Worm (Caenorhabditis elegans) whole organism, early embryonic: ENCODE data around the gene B0252.8.

Experiments
- B0310.2 ChIP-seq: sonication (generic microtip); optimal IDR thresholded peaks from 2 replicates; lab custom pipeline; 2016; ENCODE audit warnings: mild to moderate bottlenecking, missing genetic modification characterization, missing compliant biosample characterization
- F13C5.2 ChIP-seq: sonication (generic microtip); optimal IDR thresholded peaks from 2 replicates; lab custom pipeline; 2017; ENCODE audit warnings: mild to moderate bottlenecking, missing genetic modification characterization, inconsistent platforms, missing compliant biosample characterization
- aly-1 ChIP-seq: sonication (generic microtip); optimal IDR thresholded peaks from 2 replicates; lab custom pipeline; 2016; ENCODE audit warnings: missing genetic modification characterization, missing compliant biosample characterization
- ama-1 ChIP-seq: fragments of 150-350 bp; optimal IDR thresholded peaks from 2 replicates; lab custom pipeline; 2014
- ceh-13 ChIP-seq: fragments of 200-800 bp; sonication (Bioruptor generic); optimal IDR thresholded peaks from 2 replicates; lab custom pipeline; 2018; ENCODE audit warnings: mild to moderate bottlenecking, missing genetic modification characterization, missing compliant biosample characterization
- ceh-36 ChIP-seq: sonication (generic microtip); optimal IDR thresholded peaks from 2 replicates; lab custom pipeline; 2016; ENCODE audit warnings: missing genetic modification characterization, inconsistent platforms, missing compliant biosample characterization
- ets-7 ChIP-seq: sonication (generic microtip); optimal IDR thresholded peaks from 2 replicates; lab custom pipeline; 2016; ENCODE audit warnings: missing genotype, missing genetic modification characterization, missing compliant biosample characterization
- flt-1 ChIP-seq: fragments of 200-800 bp; sonication (Bioruptor generic); IDR thresholded peaks from 2 replicates; pipeline ENCODE4 v1.3.6; 2022; ENCODE audit warnings: missing genetic modification characterization, missing compliant biosample characterization
- hmbx-1 ChIP-seq: sonication (generic microtip); optimal IDR thresholded peaks from 2 replicates; lab custom pipeline; 2016; ENCODE audit warnings: mild to moderate bottlenecking, missing genetic modification characterization, missing compliant biosample characterization
- hmg-4 ChIP-seq: fragments of 200-800 bp; sonication (Bioruptor generic); optimal IDR thresholded peaks from 2 replicates; lab custom pipeline; 2018; ENCODE audit warnings: mild to moderate bottlenecking, missing genetic modification characterization, missing compliant biosample characterization
- hnd-1 ChIP-seq: sonication (generic microtip); optimal IDR thresholded peaks from 2 replicates; lab custom pipeline; 2016; ENCODE audit warnings: missing genetic modification characterization, missing compliant biosample characterization
- pes-1 ChIP-seq: fragments of 200-800 bp; sonication (Bioruptor generic); IDR thresholded peaks from 2 replicates; pipeline ENCODE4 v1.3.6; 2022; ENCODE audit warnings: missing genetic modification reagents, missing genetic modification characterization, missing compliant biosample characterization
- scrt-1 ChIP-seq: fragments of 200-800 bp; sonication (Bioruptor generic); IDR thresholded peaks from 2 replicates; pipeline ENCODE4 v1.3.6; 2022; ENCODE audit warnings: missing genetic modification characterization, missing compliant biosample characterization
- sea-1 ChIP-seq: fragments of 200-800 bp; sonication (Bioruptor generic); conservative IDR thresholded peaks from 2 replicates; pipeline ENCODE4 v1.3.6; 2022; ENCODE audit warnings: missing genetic modification characterization, missing compliant biosample characterization
- tbx-11 ChIP-seq: fragments of 200-800 bp; sonication (Bioruptor generic); IDR thresholded peaks from 2 replicates; pipeline ENCODE4 v1.3.6; 2022; ENCODE audit warnings: missing genetic modification characterization, missing compliant biosample characterization
- tbx-37 ChIP-seq: fragments of 200-800 bp; sonication (Bioruptor generic); conservative IDR thresholded peaks from 2 replicates; pipeline ENCODE4 v1.3.6; 2022; ENCODE audit warnings: missing genetic modification reagents, missing genetic modification characterization, missing compliant biosample characterization
- tra-4 ChIP-seq: sonication (generic microtip); optimal IDR thresholded peaks from 2 replicates; lab custom pipeline; 2017; ENCODE audit warnings: missing genetic modification characterization, missing compliant biosample characterization

B0252.8 gene

ce11 chrII:6934729-6935128 is 18.8 kb downstream of the B0252.8 start:
- TF ChIP-seq ama-1 (lab: Kevin White, UChicago) (no peak), F13C5.2 (no peak), B0310.2 (tag; lab: Kevin White, UChicago) (no peak), pes-1 (GFP tag; lab: Robert Waterston, UW) (no peak), flt-1 (GFP tag; lab: Robert Waterston, UW) (no peak), ceh-13 (no peak), scrt-1 (GFP tag; lab: Robert Waterston, UW) (no peak), hmbx-1 (no peak), aly-1 (tag; lab: Kevin White, UChicago) (no peak), ets-7 (tag; lab: Kevin White, UChicago) (no peak), hnd-1 (no peak), hmg-4 (GFP tag; lab: Kevin White, UChicago) (no peak), ceh-36 (no peak), sea-1 (GFP tag; lab: Robert Waterston, UW) (no peak), tra-4 (tag; lab: Kevin White, UChicago) (no peak), tbx-37 (GFP tag; lab: Robert Waterston, UW) (no peak), tbx-11 (GFP tag; lab: Robert Waterston, UW) (no peak)

- no peak for TF ChIP-seq flt-1 (GFP tag; lab: Robert Waterston, UW)
- TF ChIP-seq sea-1 (GFP tag; lab: Robert Waterston, UW): no peak
- TF ChIP-seq B0310.2 (tag; lab: Kevin White, UChicago): no peak
- TF ChIP-seq tbx-37 (GFP tag; lab: Robert Waterston, UW): no peak
- no peak for TF ChIP-seq ama-1 (lab: Kevin White, UChicago)
- TF ChIP-seq ceh-13: no peak
- TF ChIP-seq pes-1 (GFP tag; lab: Robert Waterston, UW): no peak
- no peak for TF ChIP-seq F13C5.2
- TF ChIP-seq scrt-1 (GFP tag; lab: Robert Waterston, UW): no peak
- no peak for TF ChIP-seq tbx-11 (GFP tag; lab: Robert Waterston, UW)
- no peak for TF ChIP-seq hmg-4 (GFP tag; lab: Kevin White, UChicago)
- no peak for TF ChIP-seq ceh-36
- no peak for TF ChIP-seq hnd-1
- no peak for TF ChIP-seq aly-1 (tag; lab: Kevin White, UChicago)
- TF ChIP-seq hmbx-1: no peak
- no peak for TF ChIP-seq ets-7 (tag; lab: Kevin White, UChicago)
Measured at ce11 chrII:6935975-6936374, 20.0 kb downstream of the B0252.8 start.

ce11 chrII:6936528-6936927 is 20.6 kb downstream of the B0252.8 start:
- TF ChIP-seq sea-1 (GFP tag; lab: Robert Waterston, UW) (no peak), pes-1 (GFP tag; lab: Robert Waterston, UW) (no peak), tbx-11 (GFP tag; lab: Robert Waterston, UW) (peak; percentile 26; the same call in 1 of the 2 replicates)

ce11 chrII:6937057-6937456 is 21.1 kb downstream of the B0252.8 start:
- TF ChIP-seq ceh-13: no peak
- TF ChIP-seq scrt-1 (GFP tag; lab: Robert Waterston, UW): no peak
- TF ChIP-seq F13C5.2: no peak
- no peak for TF ChIP-seq sea-1 (GFP tag; lab: Robert Waterston, UW)
- no peak for TF ChIP-seq hmg-4 (GFP tag; lab: Kevin White, UChicago)
- TF ChIP-seq ama-1 (lab: Kevin White, UChicago): no peak
- no peak for TF ChIP-seq hnd-1
- no peak for TF ChIP-seq hmbx-1
- TF ChIP-seq pes-1 (GFP tag; lab: Robert Waterston, UW): no peak
- no peak for TF ChIP-seq tbx-11 (GFP tag; lab: Robert Waterston, UW)
- no peak for TF ChIP-seq ceh-36
- TF ChIP-seq ets-7 (tag; lab: Kevin White, UChicago): no peak
- TF ChIP-seq B0310.2 (tag; lab: Kevin White, UChicago): no peak
- TF ChIP-seq tra-4 (tag; lab: Kevin White, UChicago): no peak
- no peak for TF ChIP-seq aly-1 (tag; lab: Kevin White, UChicago)
- no peak for TF ChIP-seq flt-1 (GFP tag; lab: Robert Waterston, UW)
- no peak for TF ChIP-seq tbx-37 (GFP tag; lab: Robert Waterston, UW)

- TF ChIP-seq F13C5.2 (no peak), hnd-1 (no peak), tbx-37 (GFP tag; lab: Robert Waterston, UW) (no peak), sea-1 (GFP tag; lab: Robert Waterston, UW) (no peak)
Measured at ce11 chrII:6939873-6940272, 23.9 kb downstream of the B0252.8 start.

- no peak for TF ChIP-seq aly-1 (tag; lab: Kevin White, UChicago)
- no peak for TF ChIP-seq tra-4 (tag; lab: Kevin White, UChicago)
- TF ChIP-seq ama-1 (lab: Kevin White, UChicago): no peak
- TF ChIP-seq tbx-11 (GFP tag; lab: Robert Waterston, UW): no peak
- TF ChIP-seq ceh-36: no peak
- no peak for TF ChIP-seq tbx-37 (GFP tag; lab: Robert Waterston, UW)
- TF ChIP-seq flt-1 (GFP tag; lab: Robert Waterston, UW): no peak
- no peak for TF ChIP-seq ets-7 (tag; lab: Kevin White, UChicago)
- TF ChIP-seq ceh-13: no peak
Measured at ce11 chrII:6940726-6941230, 24.8 kb downstream of the B0252.8 start.

ce11 chrII:6941520-6941919 is 25.6 kb downstream of the B0252.8 start:
- TF ChIP-seq hmbx-1 (no peak), hnd-1 (no peak), aly-1 (tag; lab: Kevin White, UChicago) (no peak), tbx-37 (GFP tag; lab: Robert Waterston, UW) (no peak), tbx-11 (GFP tag; lab: Robert Waterston, UW) (no peak), ceh-36 (no peak), ceh-13 (no peak), F13C5.2 (no peak), hmg-4 (GFP tag; lab: Kevin White, UChicago) (no peak), sea-1 (GFP tag; lab: Robert Waterston, UW) (no peak), ama-1 (lab: Kevin White, UChicago) (no peak), tra-4 (tag; lab: Kevin White, UChicago) (no peak), flt-1 (GFP tag; lab: Robert Waterston, UW) (no peak), pes-1 (GFP tag; lab: Robert Waterston, UW) (no peak), B0310.2 (tag; lab: Kevin White, UChicago) (no peak), scrt-1 (GFP tag; lab: Robert Waterston, UW) (no peak), ets-7 (tag; lab: Kevin White, UChicago) (no peak)
